Worm (Caenorhabditis elegans) whole organism, young adult: Measurements from ENCODE around the gene best-22.

ENCODE experiments used
- B0261.1 ChIP-seq: sonication (generic microtip); optimal IDR thresholded peaks from 2 replicates; lab custom pipeline; 2016; ENCODE audit warnings: mild to moderate bottlenecking, missing genetic modification characterization, moderate library complexity, missing compliant biosample characterization
- B0336.3 ChIP-seq: fragments of 200-800 bp; sonication (Bioruptor generic); IDR thresholded peaks from 2 replicates; pipeline ENCODE4 v1.3.6; 2022; ENCODE audit warnings: missing genetic modification characterization, missing compliant biosample characterization
- F22D6.2 ChIP-seq: sonication (generic microtip); optimal IDR thresholded peaks from 2 replicates; lab custom pipeline; 2016; ENCODE audit warnings: mild to moderate bottlenecking, missing genetic modification characterization, missing compliant biosample characterization
- F33H1.4 ChIP-seq: fragments of 200-800 bp; sonication (Bioruptor generic); IDR thresholded peaks from 2 replicates; pipeline ENCODE4 v1.3.6; 2022; ENCODE audit warnings: missing genetic modification reagents, missing genetic modification characterization, missing compliant biosample characterization
- F37B4.10 ChIP-seq: fragments of 200-800 bp; sonication (Bioruptor generic); IDR thresholded peaks from 2 replicates; pipeline ENCODE4 v1.3.6; 2022; ENCODE audit warnings: missing genetic modification characterization, missing compliant biosample characterization
- F39B2.1 ChIP-seq: fragments of 200-800 bp; sonication (Bioruptor generic); IDR thresholded peaks from 2 replicates; pipeline ENCODE4 v1.3.6; 2022; ENCODE audit warnings: missing genetic modification reagents, missing genetic modification characterization, missing compliant biosample characterization
- F49E8.2 ChIP-seq: sonication (generic microtip); optimal IDR thresholded peaks from 3 replicates; lab custom pipeline; 2017; ENCODE audit warnings: missing genetic modification characterization, mild to moderate bottlenecking, missing compliant biosample characterization, antibody characterized with exemption, moderate library complexity; ENCODE audit not compliant: insufficient read depth
- F55B11.4 ChIP-seq: sonication (generic microtip); optimal IDR thresholded peaks from 2 replicates; lab custom pipeline; 2016; ENCODE audit warnings: missing compliant biosample characterization, missing genetic modification characterization, borderline replicate concordance; ENCODE audit not compliant: insufficient read depth
- K11D2.4 ChIP-seq: fragments of 200-800 bp; sonication (Bioruptor generic); IDR thresholded peaks from 2 replicates; pipeline ENCODE4 v1.3.6; 2022; ENCODE audit warnings: missing genetic modification reagents, missing genetic modification characterization, missing compliant biosample characterization
- Y53G8AR.9 ChIP-seq: fragments of 200-800 bp; sonication (Bioruptor generic); conservative IDR thresholded peaks from 2 replicates; pipeline ENCODE4 v1.3.6; 2022; ENCODE audit warnings: missing genetic modification reagents, missing genetic modification characterization, missing compliant biosample characterization
- Y67H2A.10 ChIP-seq: fragments of 200-800 bp; sonication (Bioruptor generic); conservative IDR thresholded peaks from 2 replicates; pipeline ENCODE4 v1.3.6; 2022; ENCODE audit warnings: missing genetic modification reagents, missing genetic modification characterization, missing compliant biosample characterization
- Y79H2A.3 ChIP-seq: fragments of 200-800 bp; sonication (Bioruptor generic); conservative IDR thresholded peaks from 2 replicates; pipeline ENCODE4 v1.3.6; 2022; ENCODE audit warnings: missing genetic modification reagents, missing genetic modification characterization, missing compliant biosample characterization
- Y95B8A.8 ChIP-seq: fragments of 200-800 bp; sonication (Bioruptor generic); IDR thresholded peaks from 2 replicates; pipeline ENCODE4 v1.3.6; 2022; ENCODE audit warnings: missing genetic modification reagents, missing genetic modification characterization, missing compliant biosample characterization
- ama-1 ChIP-seq, 3 experiments: fragments of 150-350 bp in 1 of 3; sonication (generic microtip) in 2 of 3; optimal IDR thresholded peaks; 2 replicates each; lab custom pipeline; 2014 to 2018; ENCODE audit warnings: missing biosample characterization in 2 of 3, missing genetic modification characterization in 2 of 3, missing genetic modification reagents in 2 of 3
- atf-7 ChIP-seq: sonication (generic microtip); optimal IDR thresholded peaks from 2 replicates; lab custom pipeline; 2017; ENCODE audit warnings: mild to moderate bottlenecking, missing genetic modification characterization, missing compliant biosample characterization
- attf-5 ChIP-seq: fragments of 200-800 bp; sonication (Bioruptor generic); optimal IDR thresholded peaks from 2 replicates; lab custom pipeline; 2018; ENCODE audit warnings: mild to moderate bottlenecking, missing genetic modification characterization, missing compliant biosample characterization
- attf-6 ChIP-seq: fragments of 200-800 bp; sonication (Bioruptor generic); IDR thresholded peaks from 2 replicates; pipeline ENCODE4 v1.3.6; 2022; ENCODE audit warnings: missing genetic modification reagents, missing genetic modification characterization, missing compliant biosample characterization
- ccch-3 ChIP-seq: fragments of 200-800 bp; sonication (Bioruptor generic); optimal IDR thresholded peaks from 2 replicates; lab custom pipeline; 2018; ENCODE audit warnings: mild to moderate bottlenecking, missing genetic modification characterization, missing compliant biosample characterization
- cebp-1 ChIP-seq, 2 experiments: fragments of 200-800 bp in 1 of 2; sonication (Bioruptor generic) in 1 of 2; sonication (generic microtip) in 1 of 2; IDR thresholded peaks in 1 of 2; optimal IDR thresholded peaks in 1 of 2; 2 replicates each; pipeline versions ENCODE4 v1.3.6 to Lab custom; 2017 to 2022; ENCODE audit warnings: missing compliant biosample characterization in 2 of 2, missing genetic modification characterization in 2 of 2, mild to moderate bottlenecking in 1 of 2, missing genetic modification reagents in 1 of 2, moderate library complexity in 1 of 2
- cebp-2 ChIP-seq: fragments of 200-800 bp; sonication (Bioruptor generic); IDR thresholded peaks from 2 replicates; pipeline ENCODE4 v1.3.6; 2022; ENCODE audit warnings: missing genetic modification characterization, missing compliant biosample characterization
- ceh-40 ChIP-seq: fragments of 200-800 bp; sonication (Bioruptor generic); IDR thresholded peaks from 2 replicates; pipeline ENCODE4 v1.3.6; 2022; ENCODE audit warnings: missing genetic modification characterization, missing compliant biosample characterization
- chd-7 ChIP-seq: sonication (generic microtip); optimal IDR thresholded peaks from 2 replicates; lab custom pipeline; 2016; ENCODE audit warnings: mild to moderate bottlenecking, missing genetic modification characterization, moderate library complexity, missing compliant biosample characterization
- egl-18 ChIP-seq: fragments of 200-800 bp; sonication (Bioruptor generic); IDR thresholded peaks from 2 replicates; pipeline ENCODE4 v1.3.6; 2022; ENCODE audit warnings: missing genetic modification reagents, missing genetic modification characterization, missing compliant biosample characterization
- egl-44 ChIP-seq: fragments of 200-800 bp; sonication (Bioruptor generic); IDR thresholded peaks from 2 replicates; pipeline ENCODE4 v1.3.6; 2022; ENCODE audit warnings: missing genetic modification reagents, missing genetic modification characterization, missing compliant biosample characterization
- egrh-3 ChIP-seq: fragments of 200-800 bp; sonication (Bioruptor generic); IDR thresholded peaks from 2 replicates; pipeline ENCODE4 v1.3.6; 2022; ENCODE audit warnings: missing genetic modification reagents, missing genetic modification characterization, missing compliant biosample characterization
- fkh-3 ChIP-seq: sonication (generic microtip); optimal IDR thresholded peaks from 2 replicates; lab custom pipeline; 2016; ENCODE audit warnings: mild to moderate bottlenecking, missing genetic modification characterization, missing compliant biosample characterization
- hmg-20 ChIP-seq: fragments of 200-800 bp; sonication (Bioruptor generic); IDR thresholded peaks from 2 replicates; pipeline ENCODE4 v1.3.6; 2022; ENCODE audit warnings: missing genetic modification reagents, missing genetic modification characterization, missing compliant biosample characterization
- lag-1 ChIP-seq: fragments of 200-800 bp; sonication (Bioruptor generic); IDR thresholded peaks from 2 replicates; pipeline ENCODE4 v1.3.6; 2022; ENCODE audit warnings: missing genetic modification reagents, missing genetic modification characterization, missing compliant biosample characterization
- let-526 ChIP-seq: fragments of 200-800 bp; sonication (Bioruptor generic); IDR thresholded peaks from 2 replicates; pipeline ENCODE4 v1.3.6; 2022; ENCODE audit warnings: missing genetic modification reagents, missing genetic modification characterization, missing compliant biosample characterization
- lin-40 ChIP-seq: sonication (generic microtip); optimal IDR thresholded peaks from 2 replicates; lab custom pipeline; 2016; ENCODE audit warnings: missing genetic modification characterization, mild to moderate bottlenecking, missing compliant biosample characterization, missing genotype, missing genetic modification reagents
- madf-3 ChIP-seq: fragments of 200-800 bp; sonication (Bioruptor generic); IDR thresholded peaks from 2 replicates; pipeline ENCODE4 v1.3.6; 2022; ENCODE audit warnings: missing genetic modification reagents, missing genetic modification characterization, missing compliant biosample characterization
- madf-6 ChIP-seq: fragments of 200-800 bp; sonication (Bioruptor generic); IDR thresholded peaks from 2 replicates; pipeline ENCODE4 v1.3.6; 2022; ENCODE audit warnings: missing genetic modification reagents, missing genetic modification characterization, missing compliant biosample characterization
- madf-8 ChIP-seq: fragments of 200-800 bp; sonication (Bioruptor generic); conservative IDR thresholded peaks from 2 replicates; pipeline ENCODE4 v1.3.6; 2022; ENCODE audit warnings: missing genetic modification reagents, missing genetic modification characterization, missing compliant biosample characterization
- nhr-27 ChIP-seq: fragments of 200-800 bp; sonication (Bioruptor generic); optimal IDR thresholded peaks from 2 replicates; lab custom pipeline; 2018; ENCODE audit warnings: mild to moderate bottlenecking, missing genetic modification characterization, moderate library complexity, missing compliant biosample characterization
- pha-4 ChIP-seq: fragments of 150-350 bp; sonication (generic microtip); optimal IDR thresholded peaks from 2 replicates; lab custom pipeline; 2014; ENCODE audit warnings: missing biosample characterization, missing genetic modification reagents, missing genetic modification characterization
- rec-8 ChIP-seq, 2 experiments: sonication (generic microtip); optimal IDR thresholded peaks; 2 replicates each; lab custom pipeline; 2016; ENCODE audit warnings: mild to moderate bottlenecking in 2 of 2, missing genetic modification characterization in 2 of 2, missing genetic modification reagents in 2 of 2, missing genotype in 2 of 2, missing biosample characterization in 1 of 2, missing compliant biosample characterization in 1 of 2, moderate library complexity in 1 of 2
- rpc-1 ChIP-seq, 2 experiments: fragments of 150-350 bp in 1 of 2; sonication (generic microtip) in 1 of 2; optimal IDR thresholded peaks; 2 replicates each; lab custom pipeline; 2014 to 2018; ENCODE audit warnings: missing biosample characterization in 1 of 2, missing genetic modification characterization in 1 of 2, missing genetic modification reagents in 1 of 2, missing genotype in 1 of 2
- snpc-1.1 ChIP-seq: sonication (generic microtip); optimal IDR thresholded peaks from 2 replicates; lab custom pipeline; 2017; ENCODE audit warnings: missing genetic modification characterization, mild to moderate bottlenecking, missing compliant biosample characterization, antibody characterized with exemption, moderate library complexity, missing genotype, missing genetic modification reagents; ENCODE audit not compliant: insufficient read depth
- somi-1 ChIP-seq: fragments of 200-800 bp; sonication (Bioruptor generic); optimal IDR thresholded peaks from 2 replicates; lab custom pipeline; 2018; ENCODE audit warnings: mild to moderate bottlenecking, missing genetic modification characterization, missing compliant biosample characterization
- sptf-2 ChIP-seq: fragments of 200-800 bp; sonication (Bioruptor generic); optimal IDR thresholded peaks from 2 replicates; lab custom pipeline; 2018; ENCODE audit warnings: mild to moderate bottlenecking, missing genetic modification characterization, missing compliant biosample characterization
- tbp1 ChIP-seq: fragments of 200-800 bp; sonication (Bioruptor generic); optimal IDR thresholded peaks from 2 replicates; lab custom pipeline; 2018; ENCODE audit warnings: mild to moderate bottlenecking, missing genetic modification characterization, missing compliant biosample characterization
- ztf-18 ChIP-seq: sonication (generic microtip); optimal IDR thresholded peaks from 2 replicates; lab custom pipeline; 2016; ENCODE audit warnings: missing genotype, mild to moderate bottlenecking, missing genetic modification characterization, missing compliant biosample characterization
- ztf-3 ChIP-seq: fragments of 200-800 bp; sonication (Bioruptor generic); optimal IDR thresholded peaks from 2 replicates; lab custom pipeline; 2018; ENCODE audit warnings: mild to moderate bottlenecking, missing genetic modification characterization, missing compliant biosample characterization
- ztf-6 ChIP-seq: fragments of 200-800 bp; sonication (Bioruptor generic); IDR thresholded peaks from 2 replicates; pipeline ENCODE4 v1.3.6; 2022; ENCODE audit warnings: missing genetic modification reagents, missing genetic modification characterization, missing compliant biosample characterization

best-22 gene

DNA sequence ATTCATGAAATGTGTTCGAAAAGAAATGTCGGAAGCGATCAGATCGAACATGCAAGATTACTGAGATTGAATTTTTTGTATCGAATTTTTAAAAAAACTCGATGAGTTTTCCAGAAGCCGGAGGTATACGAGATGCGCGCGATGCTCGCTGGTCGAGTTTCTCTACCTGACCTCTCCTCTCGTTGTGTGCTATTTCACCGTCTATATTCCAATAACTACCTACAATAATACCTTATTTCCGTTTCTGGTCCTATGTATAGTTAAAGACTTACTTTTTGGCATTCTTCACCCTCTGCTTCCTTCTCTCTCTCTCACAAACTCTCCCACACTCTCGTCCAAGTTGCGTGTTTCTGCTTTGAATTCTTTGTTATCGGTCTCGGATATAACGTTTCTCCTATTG is 21.6 kb downstream of the best-22 start:
- TF ChIP-seq cebp-1 (GFP tag; IDR thresholded peaks at IDR 0.05; lab: Robert Waterston, UW) (no peak; the same call in 1 of the 2 replicates), cebp-1 (tag; optimal IDR thresholded peaks at IDR 0.05; lab: Kevin White, UChicago) (no peak), rec-8 (tag; optimal IDR thresholded peaks at IDR 0.05; lab: Kevin White, UChicago) (no peak), madf-3 (GFP tag; lab: Robert Waterston, UW) (peak; percentile 80; the same call in 1 of the 2 replicates), ztf-3 (GFP tag; lab: Kevin White, UChicago) (no peak), B0336.3 (peak; percentile 49; the same call in 1 of the 2 replicates), attf-6 (GFP tag; lab: Robert Waterston, UW) (peak; percentile 37; the same call in 1 of the 2 replicates), chd-7 (tag; lab: Kevin White, UChicago) (no peak), cebp-2 (peak; percentile 86; the same call in 1 of the 2 replicates), somi-1 (no peak), F49E8.2 (tag; lab: Kevin White, UChicago) (no peak), ama-1 (optimal IDR thresholded peaks at IDR 0.05; lab: Kevin White, UChicago) (no peak), ama-1 (GFP tag; optimal IDR thresholded peaks at IDR 0.05; lab: Kevin White, UChicago) (no peak), Y79H2A.3 (0 out of 2 replicates have a peak, but pooled peaks have one; percentile 37), madf-8 (GFP tag; lab: Robert Waterston, UW) (no peak), let-526 (GFP tag; lab: Robert Waterston, UW) (no peak), egrh-3 (GFP tag; lab: Robert Waterston, UW) (no peak), K11D2.4 (no peak), madf-6 (peak; percentile 47), sptf-2 (no peak), attf-5 (GFP tag; lab: Kevin White, UChicago) (no peak), egl-44 (GFP tag; lab: Robert Waterston, UW) (no peak)

DNA sequence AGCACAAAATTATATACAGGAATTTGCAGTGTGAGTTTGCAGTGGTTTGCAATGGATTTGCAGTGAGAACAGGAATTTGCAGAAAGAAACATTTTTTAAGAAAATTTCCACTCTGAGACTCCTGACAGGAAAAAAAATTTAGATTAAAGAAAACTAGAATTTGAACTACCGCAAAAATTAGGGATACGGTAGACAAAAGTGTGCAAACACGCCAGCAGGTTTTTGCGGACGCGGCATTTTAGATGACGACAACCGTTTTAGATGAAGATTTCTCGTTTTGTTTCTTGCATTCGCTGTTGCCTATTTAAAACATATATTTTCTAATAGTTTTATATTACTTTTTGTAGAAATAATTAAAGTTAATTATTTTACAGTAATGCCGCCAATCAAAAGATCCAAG is 22.1 kb downstream of the best-22 start, which contains the start of gene wdr-46:
TSS of gene wdr-46 (plus strand) at position 375 of the 400 bp plus-strand sequence.
- TF ChIP-seq Y53G8AR.9 (GFP tag; lab: Robert Waterston, UW) (peak; percentile 46; the same call in 1 of the 2 replicates), egl-18 (GFP tag; lab: Robert Waterston, UW) (no peak), let-526 (GFP tag; lab: Robert Waterston, UW) (no peak), F49E8.2 (tag; lab: Kevin White, UChicago) (peak; percentile 49), tbp1 (GFP tag; lab: Kevin White, UChicago) (peak; percentile 61), rpc-1 (optimal IDR thresholded peaks at IDR 0.05; lab: Kevin White, UChicago) (no peak), rpc-1 (tag; optimal IDR thresholded peaks at IDR 0.05; lab: Kevin White, UChicago) (no peak), hmg-20 (GFP tag; lab: Robert Waterston, UW) (no peak), attf-6 (GFP tag; lab: Robert Waterston, UW) (peak; percentile 61; the same call in 1 of the 2 replicates), chd-7 (tag; lab: Kevin White, UChicago) (peak; percentile 2), F33H1.4 (GFP tag; lab: Robert Waterston, UW) (peak; percentile 61), ccch-3 (GFP tag; lab: Kevin White, UChicago) (no peak), F37B4.10 (GFP tag; lab: Robert Waterston, UW) (no peak), F55B11.4 (no peak), ceh-40 (GFP tag; lab: Robert Waterston, UW) (no peak), Y79H2A.3 (no peak), F39B2.1 (GFP tag; lab: Robert Waterston, UW) (no peak), ztf-6 (GFP tag; lab: Robert Waterston, UW) (no peak), ztf-18 (tag; lab: Kevin White, UChicago) (no peak), F22D6.2 (no peak), lin-40 (tag; lab: Kevin White, UChicago) (no peak), atf-7 (tag; lab: Kevin White, UChicago) (no peak), Y67H2A.10 (GFP tag; lab: Robert Waterston, UW) (no peak), nhr-27 (no peak), Y95B8A.8 (GFP tag; lab: Robert Waterston, UW) (no peak), pha-4 (peak; percentile 51), madf-6 (peak; percentile 81), cebp-2 (no peak), lag-1 (GFP tag; lab: Robert Waterston, UW) (no peak), snpc-1.1 (no peak), B0261.1 (no peak), fkh-3 (tag; lab: Kevin White, UChicago) (no peak), madf-8 (GFP tag; lab: Robert Waterston, UW) (peak; percentile 30; the same call in 1 of the 2 replicates)
